Worm (Caenorhabditis elegans) whole organism, early embryonic: Measurements from ENCODE around the gene mrpl-36.

Experiments
- B0310.2 ChIP-seq: sonication (generic microtip); optimal IDR thresholded peaks from 2 replicates; lab custom pipeline; 2016; ENCODE audit warnings: mild to moderate bottlenecking, missing genetic modification characterization, missing compliant biosample characterization
- F13C5.2 ChIP-seq: sonication (generic microtip); optimal IDR thresholded peaks from 2 replicates; lab custom pipeline; 2017; ENCODE audit warnings: mild to moderate bottlenecking, missing genetic modification characterization, inconsistent platforms, missing compliant biosample characterization
- aly-1 ChIP-seq: sonication (generic microtip); optimal IDR thresholded peaks from 2 replicates; lab custom pipeline; 2016; ENCODE audit warnings: missing genetic modification characterization, missing compliant biosample characterization
- ceh-36 ChIP-seq: sonication (generic microtip); optimal IDR thresholded peaks from 2 replicates; lab custom pipeline; 2016; ENCODE audit warnings: missing genetic modification characterization, inconsistent platforms, missing compliant biosample characterization
- hnd-1 ChIP-seq: sonication (generic microtip); optimal IDR thresholded peaks from 2 replicates; lab custom pipeline; 2016; ENCODE audit warnings: missing genetic modification characterization, missing compliant biosample characterization
- pes-1 ChIP-seq: fragments of 200-800 bp; sonication (Bioruptor generic); IDR thresholded peaks from 2 replicates; pipeline ENCODE4 v1.3.6; 2022; ENCODE audit warnings: missing genetic modification reagents, missing genetic modification characterization, missing compliant biosample characterization
- scrt-1 ChIP-seq: fragments of 200-800 bp; sonication (Bioruptor generic); IDR thresholded peaks from 2 replicates; pipeline ENCODE4 v1.3.6; 2022; ENCODE audit warnings: missing genetic modification characterization, missing compliant biosample characterization
- sea-1 ChIP-seq: fragments of 200-800 bp; sonication (Bioruptor generic); conservative IDR thresholded peaks from 2 replicates; pipeline ENCODE4 v1.3.6; 2022; ENCODE audit warnings: missing genetic modification characterization, missing compliant biosample characterization

DNA sequence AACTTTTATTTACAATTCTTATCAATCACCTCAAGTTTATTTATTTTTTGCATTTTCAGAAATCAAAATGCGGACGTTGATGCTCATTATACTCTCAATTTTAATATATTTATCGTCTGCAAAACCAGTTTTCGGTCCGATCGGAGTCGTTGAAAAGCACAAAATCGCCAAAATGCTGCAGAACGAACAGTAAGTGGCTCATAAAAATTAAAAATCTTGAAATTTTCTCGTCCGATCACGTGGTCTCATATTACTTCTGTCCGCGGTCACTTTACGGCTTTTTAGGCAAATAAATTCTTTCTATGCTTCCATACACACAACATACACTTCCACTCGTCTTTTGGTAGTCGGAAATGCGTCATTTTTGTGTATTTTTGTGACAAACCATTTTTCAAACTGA lies 4.2 kb downstream of the mrpl-36 start, which contains the start of gene K11H3.5:
- TF ChIP-seq F13C5.2 (no peak), B0310.2 (no peak), hnd-1 (tag; lab: Kevin White, UChicago) (no peak), aly-1 (no peak), scrt-1 (GFP tag; lab: Robert Waterston, UW) (no peak), ceh-36 (no peak), pes-1 (GFP tag; lab: Robert Waterston, UW) (no peak), sea-1 (GFP tag; lab: Robert Waterston, UW) (no peak)
